Worm (Caenorhabditis elegans) whole organism, L4 larva: ENCODE data around the gene lonp-2.

Source experiments
- dpl-1 ChIP-seq: fragments of 150-350 bp; optimal IDR thresholded peaks from 2 replicates; lab custom pipeline; 2014; ENCODE audit warnings: missing biosample characterization, missing genetic modification reagents, missing genetic modification characterization
- duxl-1 ChIP-seq: sonication (generic microtip); optimal IDR thresholded peaks from 2 replicates; lab custom pipeline; 2016; ENCODE audit warnings: mild to moderate bottlenecking, missing genetic modification characterization, moderate library complexity, missing compliant biosample characterization; ENCODE audit not compliant: poor library complexity
- nhr-10 ChIP-seq: fragments of 150-350 bp; optimal IDR thresholded peaks from 2 replicates; lab custom pipeline; 2014; ENCODE audit warnings: missing biosample characterization, missing genetic modification characterization
- nhr-237 ChIP-seq: sonication (generic microtip); optimal IDR thresholded peaks from 2 replicates; lab custom pipeline; 2017; ENCODE audit warnings: missing biosample characterization, missing genetic modification characterization
- skn-1 ChIP-seq: fragments of 150-350 bp; optimal IDR thresholded peaks from 2 replicates; lab custom pipeline; 2014; ENCODE audit warnings: missing biosample characterization, missing genetic modification characterization
- unc-39 ChIP-seq: sonication (generic microtip); optimal IDR thresholded peaks from 2 replicates; lab custom pipeline; 2017; ENCODE audit warnings: missing biosample characterization, missing genetic modification characterization

ce11 chrIII:12107441-12107840 lies at the start of gene lonp-2, which contains the start of gene cest-12:
- TF ChIP-seq skn-1 (no peak), dpl-1 (GFP tag; lab: Kevin White, UChicago) (no peak), nhr-237 (tag; lab: Kevin White, UChicago) (no peak), unc-39 (tag; lab: Kevin White, UChicago) (no peak), nhr-10 (no peak), duxl-1 (tag; lab: Kevin White, UChicago) (no peak)
